Fruit fly (Drosophila melanogaster) whole organism: Measurements from ENCODE around the gene Ciz1.

Experiments used
- CG8478 ChIP-seq: fragments of >200 bp; optimal IDR thresholded peaks from 2 replicates; lab custom pipeline; 2018; ENCODE audit warnings: inconsistent platforms
- Dll ChIP-seq: fragments of >200 bp; optimal IDR thresholded peaks from 2 replicates; lab custom pipeline; 2017
- EcR ChIP-seq, 2 experiments: fragments of >200 bp; optimal IDR thresholded peaks; 2 replicates each; lab custom pipeline; 2017; ENCODE audit warnings: missing biosample characterization in 2 of 2, missing genetic modification characterization in 2 of 2, missing genetic modification reagents in 2 of 2
- pan ChIP-seq: fragments of >200 bp; optimal IDR thresholded peaks from 2 replicates; lab custom pipeline; 2017
- psq ChIP-seq: fragments of >200 bp; optimal IDR thresholded peaks from 2 replicates; lab custom pipeline; 2017
- usp ChIP-seq: fragments of >200 bp; optimal IDR thresholded peaks from 2 replicates; lab custom pipeline; 2017; ENCODE audit warnings: missing biosample characterization, missing genetic modification characterization, mixed read lengths

DNA sequence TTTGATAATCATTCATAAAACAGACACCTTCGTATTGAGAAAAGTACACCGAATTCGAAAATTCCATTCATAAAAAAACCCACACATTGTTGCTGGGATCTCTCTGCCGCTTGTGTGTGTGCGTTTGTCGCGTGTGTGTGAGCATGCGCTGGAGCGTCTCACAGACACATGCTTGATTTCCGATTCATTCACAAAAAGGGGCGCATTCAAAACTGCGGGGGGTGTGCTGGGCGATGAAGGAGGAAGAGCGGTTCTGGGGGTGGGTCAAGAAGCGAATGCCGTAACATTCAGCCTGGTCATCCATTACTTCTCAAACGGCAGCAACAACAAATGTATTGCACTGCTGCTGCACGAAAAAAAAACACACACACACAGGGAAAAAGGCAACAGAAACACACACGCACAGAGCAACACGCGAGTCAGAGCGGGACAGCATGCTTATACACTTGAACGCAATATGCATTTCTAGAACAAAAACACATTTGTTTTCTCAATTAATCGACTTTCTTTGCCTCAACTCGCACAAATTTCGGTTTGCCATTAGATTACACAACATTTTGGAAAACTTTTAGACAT, 10.5 kb upstream of the Ciz1 start:
- TF ChIP-seq psq (lab: Kevin White, UChicago): no peak
- TF ChIP-seq pan (lab: Kevin White, UChicago): no peak
- no peak for TF ChIP-seq usp (GFP tag; lab: Kevin White, UChicago)
- peak; percentile 63 for TF ChIP-seq CG8478 (lab: Kevin White, UChicago)
- no peak for TF ChIP-seq Dll (lab: Kevin White, UChicago)
- no peak for TF ChIP-seq EcR (GFP tag; optimal IDR thresholded peaks at IDR 0.05; lab: Kevin White, UChicago)
